Worm (Caenorhabditis elegans): Measurements from ENCODE around the gene cct-5.

The cct-5 gene

ce11 chrIII:4524071-4524470, 16.2 kb upstream of the cct-5 start:
- TF ChIP-seq nhr-11 (tag; optimal IDR thresholded peaks at IDR 0.05): no peak
- no peak for TF ChIP-seq nhr-23 (tag; optimal IDR thresholded peaks at IDR 0.05)
- no peak for TF ChIP-seq mdl-1 (tag; optimal IDR thresholded peaks at IDR 0.05)
- no peak for TF ChIP-seq lsy-12 (tag; optimal IDR thresholded peaks at IDR 0.05)
- TF ChIP-seq ceh-9 (tag; optimal IDR thresholded peaks at IDR 0.05): no peak
- TF ChIP-seq egl-5 (tag; optimal IDR thresholded peaks at IDR 0.05): no peak
- no peak for TF ChIP-seq nhr-76 (tag; optimal IDR thresholded peaks at IDR 0.05)
- no peak for TF ChIP-seq elt-3 (tag; optimal IDR thresholded peaks at IDR 0.05)
- TF ChIP-seq nhr-237 (tag; optimal IDR thresholded peaks at IDR 0.05): no peak
- no peak for TF ChIP-seq aly-2 (tag; optimal IDR thresholded peaks at IDR 0.05)
- no peak for TF ChIP-seq ama-1 (optimal IDR thresholded peaks at IDR 0.05)
- TF ChIP-seq eor-1 (tag; optimal IDR thresholded peaks at IDR 0.05): no peak
- TF ChIP-seq nfya-1 (tag; optimal IDR thresholded peaks at IDR 0.05; ENCODE audit: insufficient read depth): no peak
- TF ChIP-seq ZK546.5 (tag; optimal IDR thresholded peaks at IDR 0.05): no peak
- no peak for TF ChIP-seq nhr-77 (tag; optimal IDR thresholded peaks at IDR 0.05)
- no peak for TF ChIP-seq nhr-43 (tag; optimal IDR thresholded peaks at IDR 0.05; ENCODE audit: poor library complexity, severe bottlenecking)
- no peak for TF ChIP-seq ceh-28 (tag; optimal IDR thresholded peaks at IDR 0.05)
- TF ChIP-seq nhr-25 (tag; optimal IDR thresholded peaks at IDR 0.05): no peak

- TF ChIP-seq skn-1 (tag; optimal IDR thresholded peaks at IDR 0.05): no peak
- TF ChIP-seq nhr-237 (tag; optimal IDR thresholded peaks at IDR 0.05): no peak
- no peak for TF ChIP-seq fkh-10 (GFP tag; optimal IDR thresholded peaks at IDR 0.05)
- TF ChIP-seq nhr-12 (tag; optimal IDR thresholded peaks at IDR 0.05): no peak
- TF ChIP-seq ceh-16 (tag; optimal IDR thresholded peaks at IDR 0.05): no peak
- no peak for TF ChIP-seq elt-1 (tag; optimal IDR thresholded peaks at IDR 0.05)
- no peak for TF ChIP-seq daf-12 (tag; optimal IDR thresholded peaks at IDR 0.05)
- no peak for TF ChIP-seq nhr-28 (tag; optimal IDR thresholded peaks at IDR 0.05)
- TF ChIP-seq fkh-2 (tag; optimal IDR thresholded peaks at IDR 0.05): no peak
- no peak for TF ChIP-seq nhr-43 (tag; optimal IDR thresholded peaks at IDR 0.05; ENCODE audit: poor library complexity, severe bottlenecking)
- no peak for TF ChIP-seq eor-1 (tag; optimal IDR thresholded peaks at IDR 0.05)
- TF ChIP-seq ceh-82 (tag; optimal IDR thresholded peaks at IDR 0.05): no peak
- TF ChIP-seq sea-2 (GFP tag; optimal IDR thresholded peaks at IDR 0.05): no peak
- no peak for TF ChIP-seq lin-15B (tag; optimal IDR thresholded peaks at IDR 0.05)
- TF ChIP-seq lsy-12 (tag; optimal IDR thresholded peaks at IDR 0.05): no peak
- no peak for TF ChIP-seq lin-39 (tag; optimal IDR thresholded peaks at IDR 0.05)
- TF ChIP-seq ztf-11 (tag; optimal IDR thresholded peaks at IDR 0.05): no peak
These were observed 15.5 kb upstream of the cct-5 start for ce11 chrIII:4523411-4523810.

ce11 chrIII:4520057-4520456, 12.1 kb upstream of the cct-5 start, which contains the start of gene cdh-4:
TSS of gene cdh-4 (plus strand) at chrIII:4520357.
- TF ChIP-seq eor-1 (tag; optimal IDR thresholded peaks at IDR 0.05) (no peak), nhr-25 (tag; optimal IDR thresholded peaks at IDR 0.05) (no peak), zag-1 (tag; optimal IDR thresholded peaks at IDR 0.05) (no peak), aly-2 (tag; optimal IDR thresholded peaks at IDR 0.05) (no peak), hmg-11 (tag; optimal IDR thresholded peaks at IDR 0.05) (no peak), egl-5 (tag; optimal IDR thresholded peaks at IDR 0.05) (no peak), nhr-11 (tag; optimal IDR thresholded peaks at IDR 0.05) (no peak), daf-12 (tag; optimal IDR thresholded peaks at IDR 0.05) (no peak), nhr-43 (tag; optimal IDR thresholded peaks at IDR 0.05; ENCODE audit: poor library complexity, severe bottlenecking) (no peak), ztf-11 (tag; optimal IDR thresholded peaks at IDR 0.05) (no peak), mml-1 (tag; optimal IDR thresholded peaks at IDR 0.05) (no peak), nhr-77 (tag; optimal IDR thresholded peaks at IDR 0.05) (no peak), lsy-12 (tag; optimal IDR thresholded peaks at IDR 0.05) (no peak)

ce11 chrIII:4519410-4519809, 11.5 kb upstream of the cct-5 start:
- no peak for TF ChIP-seq mml-1 (tag; optimal IDR thresholded peaks at IDR 0.05)
- TF ChIP-seq ama-1 (optimal IDR thresholded peaks at IDR 0.05): no peak
- no peak for TF ChIP-seq unc-39 (tag; optimal IDR thresholded peaks at IDR 0.05)
- TF ChIP-seq sea-2 (GFP tag; optimal IDR thresholded peaks at IDR 0.05): no peak
- TF ChIP-seq aly-2 (tag; optimal IDR thresholded peaks at IDR 0.05): no peak
- no peak for TF ChIP-seq nhr-77 (tag; optimal IDR thresholded peaks at IDR 0.05)
- no peak for TF ChIP-seq nhr-23 (tag; optimal IDR thresholded peaks at IDR 0.05)
- no peak for TF ChIP-seq nhr-43 (tag; optimal IDR thresholded peaks at IDR 0.05; ENCODE audit: poor library complexity, severe bottlenecking)
- TF ChIP-seq nhr-67 (tag; optimal IDR thresholded peaks at IDR 0.05): no peak
- TF ChIP-seq fkh-2 (tag; optimal IDR thresholded peaks at IDR 0.05): no peak

Measured in whole organism, L3 larva.